Fruit fly (Drosophila melanogaster): ENCODE results near the gene Tspo.

Tspo gene

dm6 chr2L:559311-559710, at the start of gene Tspo:
Tspo (plus strand) TSS chr2L:559612.
- TF ChIP-seq HLH54F (GFP tag; optimal IDR thresholded peaks at IDR 0.05) (no peak), B-H1 (GFP tag; IDR thresholded peaks at IDR 0.05) (no peak), rib (GFP tag; IDR thresholded peaks at IDR 0.05) (no peak), CG7372 (GFP tag; IDR thresholded peaks at IDR 0.05) (0 out of 2 replicates have a peak, but pooled peaks have one; percentile 31), cas (GFP tag; IDR thresholded peaks at IDR 0.05) (no peak), chinmo (GFP tag; IDR thresholded peaks at IDR 0.05; ENCODE audit: partially characterized antibody) (peak; percentile 81; the same call in 1 of the 4 replicates), aop (GFP tag; IDR thresholded peaks at IDR 0.05) (no peak), CG13424 (tag; optimal IDR thresholded peaks at IDR 0.05) (no peak), CG18011 (GFP tag; optimal IDR thresholded peaks at IDR 0.05) (no peak), ci (GFP tag; IDR thresholded peaks at IDR 0.05) (peak; percentile 19; the same call in 1 of the 3 replicates), CG10147 (GFP tag; optimal IDR thresholded peaks at IDR 0.05) (peak; percentile 14), cad (GFP tag; optimal IDR thresholded peaks at IDR 0.05) (no peak), Sry-β (GFP tag; optimal IDR thresholded peaks at IDR 0.05) (peak; percentile 91), CG34422 (GFP tag; IDR thresholded peaks at IDR 0.05) (peak; percentile 13; the same call in 1 of the 3 replicates), cg (GFP tag; optimal IDR thresholded peaks at IDR 0.05) (peak; percentile 88), CG12391 (tag; optimal IDR thresholded peaks at IDR 0.05) (peak; percentile 11), Doc3 (GFP tag; IDR thresholded peaks at IDR 0.05; ENCODE audit: partially characterized antibody) (no peak), CG1529 (GFP tag; optimal IDR thresholded peaks at IDR 0.05) (no peak), row (GFP tag; IDR thresholded peaks at IDR 0.05) (peak; percentile 83), E2f1 (GFP tag; IDR thresholded peaks at IDR 0.05) (no peak), hb (GFP tag; IDR thresholded peaks at IDR 0.05; ENCODE audit: partially characterized antibody) (no peak), CG2116 (GFP tag; optimal IDR thresholded peaks at IDR 0.05) (peak; percentile 11), sens-2 (GFP tag; IDR thresholded peaks at IDR 0.05) (peak; percentile 29; the same call in 1 of the 2 replicates), bbx (GFP tag; IDR thresholded peaks at IDR 0.05; ENCODE audit: partially characterized antibody) (no peak), tap (tag; optimal IDR thresholded peaks at IDR 0.05) (no peak), abd-A (tag; optimal IDR thresholded peaks at IDR 0.05) (no peak), mld (GFP tag; IDR thresholded peaks at IDR 0.05; ENCODE audit: partially characterized antibody) (no peak), sd (tag; optimal IDR thresholded peaks at IDR 0.05) (peak; percentile 80), CG1647 (GFP tag; optimal IDR thresholded peaks at IDR 0.05) (no peak), CG8290 (GFP tag; optimal IDR thresholded peaks at IDR 0.05) (no peak), CG8290 (tag; optimal IDR thresholded peaks at IDR 0.05) (peak in 1 of 2 experiments; percentile 43), CG8478 (optimal IDR thresholded peaks at IDR 0.05) (peak; percentile 35), MBD-R2 (GFP tag; IDR thresholded peaks at IDR 0.05) (peak; percentile 66), nom (GFP tag; optimal IDR thresholded peaks at IDR 0.05) (peak; percentile 52), CG10543 (GFP tag; optimal IDR thresholded peaks at IDR 0.05) (peak; percentile 34), HmgZ (tag; optimal IDR thresholded peaks at IDR 0.05) (peak; percentile 44), grau (tag; optimal IDR thresholded peaks at IDR 0.05) (peak; percentile 28), HmgD (GFP tag; optimal IDR thresholded peaks at IDR 0.05) (no peak), CG8388 (GFP tag; optimal IDR thresholded peaks at IDR 0.05) (peak; percentile 45), sna (GFP tag; IDR thresholded peaks at IDR 0.05; ENCODE audit: partially characterized antibody) (no peak), CG14441 (GFP tag; IDR thresholded peaks at IDR 0.05) (no peak), hbn (GFP tag; IDR thresholded peaks at IDR 0.05; ENCODE audit: partially characterized antibody) (no peak), Dref (GFP tag; IDR thresholded peaks at IDR 0.05) (peak; percentile 19; the same call in 1 of the 2 replicates), amos (GFP tag; IDR thresholded peaks at IDR 0.05; ENCODE audit: partially characterized antibody) (peak; percentile 14; the same call in 1 of the 2 replicates), CG6254 (GFP tag; optimal IDR thresholded peaks at IDR 0.05) (peak; percentile 86), CG13894 (tag; optimal IDR thresholded peaks at IDR 0.05) (no peak), Sry-δ (GFP tag; optimal IDR thresholded peaks at IDR 0.05) (peak; percentile 2), Pdp1 (GFP tag; optimal IDR thresholded peaks at IDR 0.05) (peak in 1 of 2 experiments; percentile 22), fu2 (GFP tag; optimal IDR thresholded peaks at IDR 0.05) (no peak), chm (GFP tag; IDR thresholded peaks at IDR 0.05) (no peak)
